Worm (Caenorhabditis elegans): ENCODE results near the gene F56D5.9.

The F56D5.9 gene

DNA sequence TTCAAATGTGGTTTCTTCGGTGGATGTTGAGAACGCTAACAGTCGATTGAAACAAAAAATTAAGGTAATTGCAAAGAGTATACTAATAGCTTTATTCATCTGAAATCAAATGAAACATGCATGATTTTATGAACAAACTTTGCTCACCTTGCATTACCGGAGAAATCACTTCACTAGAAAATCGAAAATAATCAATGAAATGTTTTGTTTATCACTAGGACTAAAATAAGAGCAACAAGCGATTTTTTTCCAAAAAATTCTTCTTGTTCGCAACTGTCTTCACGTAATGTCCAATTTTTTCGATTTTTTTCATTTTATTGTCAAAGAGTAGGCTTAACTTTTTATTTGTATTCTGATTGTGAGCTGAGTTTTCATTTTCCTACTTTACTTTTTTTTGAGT lies at the start of gene F56D5.9:
Gene F56D5.9 (minus strand): TSS at position 101 of the 400 bp plus-strand sequence.
- TF ChIP-seq Y48G9A.11 (GFP tag; IDR thresholded peaks at IDR 0.05) (no peak), hlh-11 (tag; optimal IDR thresholded peaks at IDR 0.05) (no peak), nhr-11 (tag; optimal IDR thresholded peaks at IDR 0.05) (no peak), ztf-11 (tag; optimal IDR thresholded peaks at IDR 0.05) (no peak), lin-39 (tag; optimal IDR thresholded peaks at IDR 0.05) (no peak), madf-9 (GFP tag; conservative IDR thresholded peaks at IDR 0.05) (no peak)

DNA sequence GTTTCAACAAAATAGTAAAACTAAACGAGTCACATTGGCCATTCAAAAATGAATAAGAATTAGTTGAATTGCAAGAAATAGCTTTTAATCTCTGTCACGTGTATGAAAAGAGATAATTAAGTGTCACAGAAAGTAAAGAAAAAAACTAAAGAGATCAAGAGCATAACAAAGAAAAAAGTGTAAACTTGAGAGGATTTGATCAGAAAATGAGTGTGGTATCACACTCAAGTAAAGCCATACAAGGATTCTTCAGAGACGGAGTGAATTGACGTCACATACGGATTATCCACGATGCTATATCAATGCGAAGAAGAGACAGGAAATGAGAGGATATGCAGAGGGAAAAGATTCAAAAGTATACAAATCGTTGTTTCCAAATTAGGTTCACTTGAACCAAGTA lies 47.0 kb upstream of the F56D5.9 start:
- TF ChIP-seq nhr-41 (GFP tag; IDR thresholded peaks at IDR 0.05): no peak
- TF ChIP-seq hlh-30 (tag; optimal IDR thresholded peaks at IDR 0.05; ENCODE audit: insufficient read depth): no peak
- no peak for TF ChIP-seq dmd-8 (GFP tag; IDR thresholded peaks at IDR 0.05)
- no peak for TF ChIP-seq T26A8.4 (GFP tag; IDR thresholded peaks at IDR 0.05)
- TF ChIP-seq nhr-76 (tag; optimal IDR thresholded peaks at IDR 0.05): no peak

DNA sequence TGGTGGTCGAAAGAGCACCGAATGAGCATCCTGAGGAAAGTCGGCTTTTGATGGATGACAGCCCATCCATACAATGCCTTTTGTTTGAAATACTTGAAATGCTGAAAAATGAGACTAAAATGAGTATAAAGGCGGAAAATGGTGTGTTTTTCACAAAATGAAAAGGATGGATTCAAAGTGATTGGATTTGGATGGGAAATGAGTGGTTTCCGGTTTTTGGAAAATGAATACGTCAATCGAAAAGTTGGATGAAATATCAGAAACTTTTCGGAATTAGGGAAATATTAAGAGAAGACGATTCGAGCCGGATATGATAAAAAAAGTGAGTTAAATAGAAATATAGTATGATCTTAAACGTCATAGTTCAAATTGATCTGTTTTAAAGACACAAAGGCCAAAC lies 45.1 kb upstream of the F56D5.9 start, which contains the start of gene F38E11.6:
Gene F38E11.6 (minus strand): TSS at position 101 of the 400 bp plus-strand sequence.
- no peak for TF ChIP-seq T26A8.4 (GFP tag; IDR thresholded peaks at IDR 0.05)
- TF ChIP-seq zip-11 (GFP tag; IDR thresholded peaks at IDR 0.05): no peak
- no peak for TF ChIP-seq zfp-3 (GFP tag; conservative IDR thresholded peaks at IDR 0.05)
- no peak for TF ChIP-seq nhr-48 (tag; optimal IDR thresholded peaks at IDR 0.05)
- TF ChIP-seq ceh-32 (tag; optimal IDR thresholded peaks at IDR 0.05; ENCODE audit: poor library complexity): no peak
- TF ChIP-seq lin-39 (tag; optimal IDR thresholded peaks at IDR 0.05): no peak
- TF ChIP-seq lin-1 (GFP tag; IDR thresholded peaks at IDR 0.05): no peak
- no peak for TF ChIP-seq R02D3.7 (tag; optimal IDR thresholded peaks at IDR 0.05)
- no peak for TF ChIP-seq hmg-1.1 (GFP tag; IDR thresholded peaks at IDR 0.05)
- no peak for TF ChIP-seq madf-5 (GFP tag; IDR thresholded peaks at IDR 0.05)
- TF ChIP-seq ceh-82 (tag; optimal IDR thresholded peaks at IDR 0.05): no peak
- no peak for TF ChIP-seq fos-1 (tag; optimal IDR thresholded peaks at IDR 0.05)
- TF ChIP-seq Y105C5A.15 (GFP tag; IDR thresholded peaks at IDR 0.05): no peak
- TF ChIP-seq F26F4.8 (GFP tag; conservative IDR thresholded peaks at IDR 0.05): no peak
- no peak for TF ChIP-seq ctbp-1 (GFP tag; IDR thresholded peaks at IDR 0.05)
- TF ChIP-seq unc-62 (GFP tag; optimal IDR thresholded peaks at IDR 0.05 in 1 of 2): no peak
- TF ChIP-seq unc-62 (tag; optimal IDR thresholded peaks at IDR 0.05): no peak
- TF ChIP-seq php-3 (GFP tag; IDR thresholded peaks at IDR 0.05): no peak
- TF ChIP-seq vab-7 (GFP tag; IDR thresholded peaks at IDR 0.05): no peak

DNA sequence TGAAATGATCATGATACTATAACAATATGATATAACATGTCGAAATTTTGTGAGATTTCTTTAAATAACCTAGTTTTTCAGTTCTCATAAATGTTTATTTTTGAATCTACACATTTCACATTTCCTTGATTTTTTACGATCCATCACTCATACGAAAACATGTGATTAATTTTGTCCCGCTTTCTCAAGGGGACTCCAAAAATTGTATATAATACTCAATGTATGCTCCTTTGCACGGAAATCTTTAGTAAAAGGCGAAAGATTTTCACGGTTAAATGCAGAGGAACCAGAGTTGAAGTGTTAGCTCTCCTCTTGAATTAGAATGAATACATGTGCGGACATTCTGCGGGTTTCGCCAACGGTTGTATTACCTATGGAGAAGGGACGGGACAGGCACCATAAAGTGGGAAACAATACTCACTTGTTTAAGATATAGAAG lies 42.1 kb upstream of the F56D5.9 start:
- TF ChIP-seq lin-38 (GFP tag; IDR thresholded peaks at IDR 0.05): peak; percentile 29; the same call in 1 of the 2 replicates
- no peak for TF ChIP-seq mxl-2 (GFP tag; conservative IDR thresholded peaks at IDR 0.05)
- TF ChIP-seq snpc-4 (tag; optimal IDR thresholded peaks at IDR 0.05): peak; percentile 32
- peak; percentile 58 for TF ChIP-seq F49E8.2 (tag; optimal IDR thresholded peaks at IDR 0.05; ENCODE audit: borderline replicate concordance)
- TF ChIP-seq aha-1 (tag): peak; percentile 61
- no peak for TF ChIP-seq lin-29 (GFP tag; IDR thresholded peaks at IDR 0.05)
- peak; percentile 90 for TF ChIP-seq snpc-1.2 (GFP tag; IDR thresholded peaks at IDR 0.05)
- TF ChIP-seq ctbp-1 (GFP tag; IDR thresholded peaks at IDR 0.05): no peak

DNA sequence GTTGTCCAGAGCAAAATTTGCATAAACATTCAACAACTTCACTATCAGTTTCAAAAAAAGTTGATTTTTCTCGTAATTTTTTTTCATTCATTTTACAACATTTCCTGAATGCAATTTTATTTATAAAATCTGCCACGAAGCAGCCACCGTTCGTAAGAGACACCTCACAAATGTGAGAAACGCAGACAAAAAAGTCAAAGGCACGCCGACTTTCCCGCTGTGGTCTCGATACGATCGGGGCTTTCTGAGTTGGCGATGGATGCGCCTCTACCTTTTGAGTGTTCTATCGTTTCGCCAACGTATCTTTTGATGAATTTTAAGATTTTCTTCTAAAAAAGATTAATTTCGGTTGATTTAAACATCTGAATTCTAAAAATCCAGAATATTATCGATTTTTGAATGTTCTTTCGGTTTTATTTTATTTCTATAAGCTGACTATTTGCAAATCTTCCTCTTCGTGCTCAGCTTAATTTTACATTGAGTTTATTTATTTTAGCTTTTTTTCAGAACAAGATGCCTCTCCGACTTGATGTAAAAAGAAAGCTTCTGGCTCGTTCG lies 37.0 kb upstream of the F56D5.9 start, which contains the start of gene copb-2:
Gene copb-2 (plus strand): TSS at position 508 of the 558 bp plus-strand sequence.
- TF ChIP-seq nhr-28 (tag; optimal IDR thresholded peaks at IDR 0.05): peak; percentile 30
- peak in 1 of 2 experiments; percentile 33 for TF ChIP-seq mdl-1 (tag; optimal IDR thresholded peaks at IDR 0.05)
- no peak for TF ChIP-seq pha-4 (GFP tag; IDR thresholded peaks at IDR 0.05)
- TF ChIP-seq pha-4 (tag; optimal IDR thresholded peaks at IDR 0.05): no peak
- peak; percentile 83 for TF ChIP-seq dve-1 (tag; optimal IDR thresholded peaks at IDR 0.05; ENCODE audit: insufficient read depth)
- TF ChIP-seq daf-16 (GFP tag; optimal IDR thresholded peaks at IDR 0.05): no peak
- peak; percentile 34 for TF ChIP-seq daf-16 (tag; optimal IDR thresholded peaks at IDR 0.05)
- TF ChIP-seq mes-2 (tag; optimal IDR thresholded peaks at IDR 0.05; ENCODE audit: poor library complexity, severe bottlenecking): peak; percentile 80
- peak; percentile 52 for TF ChIP-seq lin-13 (GFP tag; optimal IDR thresholded peaks at IDR 0.05)
- TF ChIP-seq nhr-77 (tag; optimal IDR thresholded peaks at IDR 0.05): no peak
- TF ChIP-seq T20F7.1 (GFP tag; optimal IDR thresholded peaks at IDR 0.05): peak; percentile 4
- peak; percentile 10 for TF ChIP-seq ama-1 (optimal IDR thresholded peaks at IDR 0.05)

Data from whole organism, L4 larva.